Fruit fly (Drosophila melanogaster) whole organism, embryonic: ENCODE data around the gene RpL7.

Source experiments
- Atf6 ChIP-seq: fragments of 200-800 bp; sonication (Bioruptor generic); IDR thresholded peaks from 2 replicates; pipeline ENCODE4 v1.3.6; 2022; ENCODE audit warnings: missing biosample characterization, missing genetic modification characterization
- Bteb2 ChIP-seq: fragments of 200-800 bp; sonication (Bioruptor generic); optimal IDR thresholded peaks from 2 replicates; lab custom pipeline; 2016; ENCODE audit warnings: missing biosample characterization, missing genetic modification characterization
- CG10431 ChIP-seq: fragments of 200-800 bp; sonication (Bioruptor generic); optimal IDR thresholded peaks from 3 replicates; lab custom pipeline; 2018; ENCODE audit warnings: missing biosample characterization, mild to moderate bottlenecking, missing genetic modification characterization
- CG10543 ChIP-seq: fragments of 200-800 bp; sonication (Bioruptor generic); optimal IDR thresholded peaks from 3 replicates; lab custom pipeline; 2017; ENCODE audit warnings: missing biosample characterization, mild to moderate bottlenecking, missing genetic modification characterization, moderate library complexity
- CG12299 ChIP-seq: fragments of 200-800 bp; sonication (Bioruptor generic); optimal IDR thresholded peaks from 2 replicates; lab custom pipeline; 2018; ENCODE audit warnings: missing biosample characterization, mild to moderate bottlenecking, missing genetic modification characterization
- CG12769 ChIP-seq: fragments of 200-800 bp; sonication (Bioruptor generic); optimal IDR thresholded peaks from 2 replicates; lab custom pipeline; 2019; ENCODE audit warnings: missing biosample characterization, mild to moderate bottlenecking, missing genetic modification characterization, moderate library complexity
- CG13296 ChIP-seq: fragments of 200-800 bp; sonication (Bioruptor generic); optimal IDR thresholded peaks from 3 replicates; lab custom pipeline; 2018; ENCODE audit warnings: missing biosample characterization, mild to moderate bottlenecking, missing genetic modification characterization
- CG15514 ChIP-seq: fragments of 200-800 bp; sonication (Bioruptor generic); optimal IDR thresholded peaks from 3 replicates; lab custom pipeline; 2017; ENCODE audit warnings: missing biosample characterization, missing genetic modification characterization, mild to moderate bottlenecking, moderate library complexity, missing genetic modification reagents
- CG1647 ChIP-seq: fragments of 200-800 bp; sonication (Bioruptor generic); optimal IDR thresholded peaks from 3 replicates; lab custom pipeline; 2016; ENCODE audit warnings: missing biosample characterization, missing genetic modification characterization
- CG17328 ChIP-seq: fragments of 200-800 bp; sonication (Bioruptor generic); IDR thresholded peaks from 2 replicates; pipeline ENCODE4 v1.3.6; 2022; ENCODE audit warnings: missing biosample characterization, missing genetic modification characterization
- CG18599 ChIP-seq: fragments of 200-800 bp; sonication (Bioruptor generic); optimal IDR thresholded peaks from 3 replicates; lab custom pipeline; 2017; ENCODE audit warnings: missing biosample characterization, missing genetic modification characterization, mild to moderate bottlenecking, moderate library complexity, missing genetic modification reagents
- CG34422 ChIP-seq: fragments of 200-800 bp; sonication (Bioruptor generic); IDR thresholded peaks from 3 replicates; pipeline ENCODE4 v1.3.6; 2022; ENCODE audit warnings: missing biosample characterization, missing genetic modification characterization
- CG4360 ChIP-seq: fragments of 200-800 bp; sonication (Bioruptor generic); IDR thresholded peaks from 2 replicates; pipeline ENCODE4 v1.3.6; 2022; ENCODE audit warnings: missing biosample characterization, missing genetic modification characterization
- CG4854 ChIP-seq: fragments of 200-800 bp; sonication (Bioruptor generic); optimal IDR thresholded peaks from 2 replicates; lab custom pipeline; 2016; ENCODE audit warnings: missing biosample characterization, missing genetic modification characterization, inconsistent platforms
- CG6654 ChIP-seq: fragments of 200-800 bp; sonication (Bioruptor generic); optimal IDR thresholded peaks from 2 replicates; lab custom pipeline; 2017; ENCODE audit warnings: missing biosample characterization, mild to moderate bottlenecking, missing genetic modification characterization
- CG6791 ChIP-seq: fragments of 200-800 bp; sonication (Bioruptor generic); IDR thresholded peaks from 3 replicates; pipeline ENCODE4 v1.3.6; 2022; ENCODE audit warnings: missing biosample characterization, missing genetic modification characterization; ENCODE audit not compliant: partially characterized antibody
- CG8290 ChIP-seq, 3 experiments: fragments of 200-800 bp; sonication (Bioruptor generic); optimal IDR thresholded peaks; 2 replicates each; lab custom pipeline; 2016 to 2019; ENCODE audit warnings: missing biosample characterization in 3 of 3, missing genetic modification characterization in 3 of 3, mild to moderate bottlenecking in 2 of 3, moderate library complexity in 1 of 3
- Deaf1 ChIP-seq: fragments of 200-800 bp; optimal IDR thresholded peaks from 3 replicates; lab custom pipeline; 2019; ENCODE audit warnings: missing biosample characterization, mild to moderate bottlenecking, missing genetic modification characterization, moderate library complexity
- Doc3 ChIP-seq: fragments of 200-800 bp; sonication (Bioruptor generic); IDR thresholded peaks from 3 replicates; pipeline ENCODE4 v1.3.6; 2022; ENCODE audit warnings: missing biosample characterization, missing genetic modification characterization; ENCODE audit not compliant: partially characterized antibody
- Dp ChIP-seq: fragments of 200-800 bp; sonication (Bioruptor generic); optimal IDR thresholded peaks from 2 replicates; lab custom pipeline; 2018; ENCODE audit warnings: missing biosample characterization, mild to moderate bottlenecking, missing genetic modification characterization, moderate library complexity
- Drgx ChIP-seq: fragments of 200-800 bp; sonication (Bioruptor generic); IDR thresholded peaks from 2 replicates; pipeline ENCODE4 v1.3.6; 2022; ENCODE audit warnings: missing biosample characterization, missing genetic modification characterization
- Fer1 ChIP-seq: fragments of 200-800 bp; sonication (Bioruptor generic); optimal IDR thresholded peaks from 2 replicates; lab custom pipeline; 2017; ENCODE audit warnings: missing biosample characterization, mild to moderate bottlenecking, missing genetic modification characterization
- HHEX ChIP-seq: fragments of 200-800 bp; sonication (Bioruptor generic); optimal IDR thresholded peaks from 3 replicates; lab custom pipeline; 2017; ENCODE audit warnings: missing biosample characterization, mild to moderate bottlenecking, missing genetic modification characterization, missing genetic modification reagents
- Jarid2 ChIP-seq: fragments of 200-800 bp; sonication (Bioruptor generic); optimal IDR thresholded peaks from 3 replicates; lab custom pipeline; 2017; ENCODE audit warnings: mild to moderate bottlenecking, missing biosample characterization, missing genetic modification reagents, missing genetic modification characterization
- MBD-R2 ChIP-seq: fragments of 200-800 bp; sonication (Bioruptor generic); IDR thresholded peaks from 2 replicates; pipeline ENCODE4 v1.3.6; 2022; ENCODE audit warnings: missing biosample characterization, missing genetic modification characterization
- Mrtf ChIP-seq: fragments of 200-800 bp; sonication (Bioruptor generic); IDR thresholded peaks from 3 replicates; pipeline ENCODE4 v1.3.6; 2022; ENCODE audit warnings: missing biosample characterization, missing genetic modification characterization
- NFAT ChIP-seq: fragments of 200-800 bp; sonication (Bioruptor generic); IDR thresholded peaks from 2 replicates; pipeline ENCODE4 v1.3.6; 2022; ENCODE audit warnings: missing biosample characterization, missing genetic modification characterization
- Neu2 ChIP-seq: fragments of 200-800 bp; sonication (Bioruptor generic); optimal IDR thresholded peaks from 3 replicates; lab custom pipeline; 2016; ENCODE audit warnings: missing biosample characterization, missing genetic modification characterization, borderline replicate concordance
- Nf-YB ChIP-seq: fragments of 200-800 bp; sonication (Bioruptor generic); optimal IDR thresholded peaks from 3 replicates; lab custom pipeline; 2019; ENCODE audit warnings: missing biosample characterization, mild to moderate bottlenecking, missing genetic modification characterization, moderate library complexity
- Rfx ChIP-seq: fragments of 200-800 bp; sonication (Bioruptor generic); IDR thresholded peaks from 2 replicates; pipeline ENCODE4 v1.3.6; 2022; ENCODE audit warnings: missing biosample characterization, missing genetic modification characterization
- Scr ChIP-seq: fragments of 200-800 bp; sonication (Bioruptor generic); IDR thresholded peaks from 2 replicates; pipeline ENCODE4 v1.3.6; 2022; ENCODE audit warnings: missing biosample characterization, missing genetic modification characterization; ENCODE audit not compliant: partially characterized antibody
- amos ChIP-seq: fragments of 200-800 bp; sonication (Bioruptor generic); IDR thresholded peaks from 2 replicates; pipeline ENCODE4 v1.3.6; 2022; ENCODE audit warnings: missing biosample characterization, missing genetic modification characterization; ENCODE audit not compliant: partially characterized antibody
- ase ChIP-seq: fragments of 200-800 bp; sonication (Bioruptor generic); IDR thresholded peaks from 3 replicates; pipeline ENCODE4 v1.3.6; 2022; ENCODE audit warnings: missing biosample characterization, missing genetic modification characterization
- ato ChIP-seq: fragments of 200-800 bp; sonication (Bioruptor generic); IDR thresholded peaks from 2 replicates; pipeline ENCODE4 v1.3.6; 2022; ENCODE audit warnings: missing biosample characterization, missing genetic modification characterization; ENCODE audit not compliant: partially characterized antibody
- ci ChIP-seq: fragments of 200-800 bp; sonication (Bioruptor generic); IDR thresholded peaks from 3 replicates; pipeline ENCODE4 v1.3.6; 2022; ENCODE audit warnings: missing biosample characterization, missing genetic modification characterization
- cwo ChIP-seq: fragments of 200-800 bp; sonication (Bioruptor generic); optimal IDR thresholded peaks from 3 replicates; lab custom pipeline; 2017; ENCODE audit warnings: missing biosample characterization, missing genetic modification characterization, mild to moderate bottlenecking, moderate library complexity, missing genetic modification reagents
- dmrt99B ChIP-seq: fragments of 200-800 bp; sonication (Bioruptor generic); optimal IDR thresholded peaks from 2 replicates; lab custom pipeline; 2018; ENCODE audit warnings: missing biosample characterization, mild to moderate bottlenecking, missing genetic modification characterization, moderate library complexity
- gfzf ChIP-seq: fragments of 200-800 bp; sonication (Bioruptor generic); optimal IDR thresholded peaks from 2 replicates; lab custom pipeline; 2016; ENCODE audit warnings: missing biosample characterization, mild to moderate bottlenecking, missing genetic modification characterization, moderate library complexity
- gro ChIP-seq: fragments of 200-800 bp; sonication (Bioruptor generic); optimal IDR thresholded peaks from 2 replicates; lab custom pipeline; 2016; ENCODE audit warnings: missing biosample characterization, missing genetic modification characterization
- jing ChIP-seq: fragments of 200-800 bp; sonication (Bioruptor generic); optimal IDR thresholded peaks from 2 replicates; lab custom pipeline; 2018; ENCODE audit warnings: missing biosample characterization, mild to moderate bottlenecking, missing genetic modification characterization
- lilli ChIP-seq: fragments of 200-800 bp; sonication (Bioruptor generic); optimal IDR thresholded peaks from 3 replicates; lab custom pipeline; 2016; ENCODE audit warnings: missing biosample characterization, missing genetic modification characterization
- sr ChIP-seq: fragments of 200-800 bp; sonication (Bioruptor generic); IDR thresholded peaks from 3 replicates; pipeline ENCODE4 v1.3.6; 2022; ENCODE audit warnings: missing biosample characterization, missing genetic modification characterization
- stc ChIP-seq: fragments of 200-800 bp; sonication (Bioruptor generic); IDR thresholded peaks from 2 replicates; pipeline ENCODE4 v1.3.6; 2022; ENCODE audit warnings: missing biosample characterization, missing genetic modification characterization
- wdn ChIP-seq: fragments of 200-800 bp; sonication (Bioruptor generic); IDR thresholded peaks from 2 replicates; pipeline ENCODE4 v1.3.6; 2022; ENCODE audit warnings: missing biosample characterization, missing genetic modification characterization
- zfh2 ChIP-seq: fragments of 200-800 bp; sonication (Bioruptor generic); optimal IDR thresholded peaks from 2 replicates; lab custom pipeline; 2016; ENCODE audit warnings: missing biosample characterization, missing genetic modification characterization

RpL7 gene

dm6 chr2L:10180182-10180779 lies 20.5 kb upstream of the RpL7 start, which contains the start of gene CG44153 (continued):
- no peak for TF ChIP-seq Doc3 (GFP tag; lab: Robert Waterston, UW)
- no peak for TF ChIP-seq Bteb2 (GFP tag; lab: Kevin White, UChicago)
- no peak for TF ChIP-seq CG12299
- no peak for TF ChIP-seq CG1647
- TF ChIP-seq Deaf1 (tag; lab: Kevin White, UChicago), result peak; percentile 98
- 0 out of 2 replicates have a peak, but pooled peaks have one; percentile 12 for TF ChIP-seq CG17328 (GFP tag; lab: Robert Waterston, UW)
- no peak for TF ChIP-seq dmrt99B (tag; lab: Kevin White, UChicago)
- no peak for TF ChIP-seq CG13296 (GFP tag; lab: Kevin White, UChicago)
- no peak for TF ChIP-seq Dp (GFP tag; lab: Kevin White, UChicago)
- 0 out of 3 replicates have a peak, but pooled peaks have one; percentile 20 for TF ChIP-seq CG6791 (GFP tag; lab: Robert Waterston, UW)
- TF ChIP-seq jing, result no peak
- 0 out of 3 replicates have a peak, but pooled peaks have one; percentile 31 for TF ChIP-seq CG34422
- no peak for TF ChIP-seq gro (GFP tag; lab: Kevin White, UChicago)
- TF ChIP-seq, all 482 proteins: peak for 10

- no peak for TF ChIP-seq HHEX (GFP tag; lab: Kevin White, UChicago)
- TF ChIP-seq Mrtf (GFP tag; lab: Robert Waterston, UW), result no peak
- TF ChIP-seq stc (GFP tag; lab: Robert Waterston, UW), result no peak
- no peak for TF ChIP-seq CG10431 (GFP tag; lab: Kevin White, UChicago)
- no peak for TF ChIP-seq wdn
- no peak for TF ChIP-seq lilli (GFP tag; lab: Kevin White, UChicago)
- no peak for TF ChIP-seq sr (GFP tag; lab: Robert Waterston, UW)
- TF ChIP-seq Fer1, result no peak
- TF ChIP-seq CG8290 (GFP tag; optimal IDR thresholded peaks at IDR 0.05; lab: Kevin White, UChicago), result no peak
- no peak for TF ChIP-seq CG8290 (tag; optimal IDR thresholded peaks at IDR 0.05; lab: Kevin White, UChicago)
- TF ChIP-seq Neu2 (GFP tag; lab: Kevin White, UChicago), result no peak
- TF ChIP-seq Nf-YB (GFP tag; lab: Kevin White, UChicago), result no peak
- no peak for TF ChIP-seq ase (GFP tag; lab: Robert Waterston, UW)
- no peak for TF ChIP-seq CG6654
- TF ChIP-seq, all 482 proteins: peak for 0
Measured at dm6 chr2L:10191396-10191795, 9.4 kb upstream of the RpL7 start, which contains the start of gene Fum4. Fum4 (minus strand) TSS chr2L:10191496.

dm6 chr2L:10198911-10199310 lies 1.9 kb upstream of the RpL7 start, which contains the start of gene Sur:
Sur (minus strand) TSS chr2L:10199117.
- TF ChIP-seq Deaf1 (tag; lab: Kevin White, UChicago) (peak; percentile 87), CG34422 (peak; percentile 50; the same call in 1 of the 3 replicates), CG18599 (GFP tag; lab: Kevin White, UChicago) (no peak), ci (GFP tag; lab: Robert Waterston, UW) (peak; percentile 55; the same call in 1 of the 3 replicates), Atf6 (GFP tag; lab: Robert Waterston, UW) (0 out of 2 replicates have a peak, but pooled peaks have one; percentile 10), CG4360 (GFP tag; lab: Robert Waterston, UW) (0 out of 2 replicates have a peak, but pooled peaks have one; percentile 17), MBD-R2 (GFP tag; lab: Robert Waterston, UW) (peak; percentile 27; the same call in 1 of the 2 replicates), cwo (peak; percentile 81), Jarid2 (GFP tag; lab: Kevin White, UChicago) (peak; percentile 60), NFAT (GFP tag; lab: Robert Waterston, UW) (no peak), Scr (GFP tag; lab: Robert Waterston, UW) (0 out of 2 replicates have a peak, but pooled peaks have one; percentile 18), gfzf (GFP tag; lab: Kevin White, UChicago) (no peak), zfh2 (GFP tag; lab: Kevin White, UChicago) (no peak), CG15514 (GFP tag; lab: Kevin White, UChicago) (peak; percentile 6), ato (GFP tag; lab: Robert Waterston, UW) (peak; percentile 30; the same call in 1 of the 2 replicates), Rfx (GFP tag; lab: Robert Waterston, UW) (0 out of 2 replicates have a peak, but pooled peaks have one; percentile 9), CG4854 (no peak), amos (GFP tag; lab: Robert Waterston, UW) (peak; percentile 30; the same call in 1 of the 2 replicates), Fer1 (no peak), CG12769 (tag; lab: Kevin White, UChicago) (peak; percentile 46), Drgx (GFP tag; lab: Robert Waterston, UW) (no peak), CG10543 (peak; percentile 58)
